Fruit fly (Drosophila melanogaster) whole organism, embryonic: ENCODE measurements around the gene CG34125.

Source experiments
- ATbp ChIP-seq: fragments of 200-800 bp; sonication (Bioruptor generic); optimal IDR thresholded peaks from 2 replicates; lab custom pipeline; 2017; ENCODE audit warnings: missing biosample characterization, mild to moderate bottlenecking, missing genetic modification characterization, missing genetic modification reagents
- Blimp-1 ChIP-seq: fragments of 200-800 bp; sonication (Bioruptor generic); optimal IDR thresholded peaks from 3 replicates; lab custom pipeline; 2018; ENCODE audit warnings: missing biosample characterization, missing genetic modification characterization, mild to moderate bottlenecking, moderate library complexity, missing genetic modification reagents
- CG10431 ChIP-seq: fragments of 200-800 bp; sonication (Bioruptor generic); optimal IDR thresholded peaks from 3 replicates; lab custom pipeline; 2018; ENCODE audit warnings: missing biosample characterization, mild to moderate bottlenecking, missing genetic modification characterization
- CG13775 ChIP-seq: fragments of 200-800 bp; sonication (Bioruptor generic); optimal IDR thresholded peaks from 3 replicates; lab custom pipeline; 2017; ENCODE audit warnings: missing biosample characterization, mild to moderate bottlenecking, missing genetic modification characterization
- CG15514 ChIP-seq: fragments of 200-800 bp; sonication (Bioruptor generic); optimal IDR thresholded peaks from 3 replicates; lab custom pipeline; 2017; ENCODE audit warnings: missing biosample characterization, missing genetic modification characterization, mild to moderate bottlenecking, moderate library complexity, missing genetic modification reagents
- CG17802 ChIP-seq: fragments of 200-800 bp; sonication (Bioruptor generic); optimal IDR thresholded peaks from 2 replicates; lab custom pipeline; 2018; ENCODE audit warnings: missing biosample characterization, mild to moderate bottlenecking, missing genetic modification characterization, moderate library complexity
- CG17829 ChIP-seq: fragments of 200-800 bp; optimal IDR thresholded peaks from 2 replicates; lab custom pipeline; 2019; ENCODE audit warnings: missing biosample characterization, mild to moderate bottlenecking, missing genetic modification characterization, moderate library complexity
- CG17912 ChIP-seq: fragments of 200-800 bp; sonication (Bioruptor generic); optimal IDR thresholded peaks from 2 replicates; lab custom pipeline; 2018; ENCODE audit warnings: missing biosample characterization, mild to moderate bottlenecking, missing genetic modification characterization
- CG1792 ChIP-seq: fragments of 200-800 bp; sonication (Bioruptor generic); optimal IDR thresholded peaks from 2 replicates; lab custom pipeline; 2016; ENCODE audit warnings: missing biosample characterization, missing genetic modification characterization
- CG2129 ChIP-seq: fragments of 200-800 bp; sonication (Bioruptor generic); IDR thresholded peaks from 2 replicates; pipeline ENCODE4 v1.3.6; 2022; ENCODE audit warnings: missing biosample characterization, missing genetic modification characterization; ENCODE audit not compliant: partially characterized antibody
- CG31365 ChIP-seq: fragments of 200-800 bp; sonication (Bioruptor generic); optimal IDR thresholded peaks from 2 replicates; lab custom pipeline; 2018; ENCODE audit warnings: missing biosample characterization, mild to moderate bottlenecking, missing genetic modification characterization
- CG3995 ChIP-seq: fragments of 200-800 bp; sonication (Bioruptor generic); optimal IDR thresholded peaks from 3 replicates; lab custom pipeline; 2016; ENCODE audit warnings: missing biosample characterization, missing genetic modification characterization
- CG4854 ChIP-seq: fragments of 200-800 bp; sonication (Bioruptor generic); optimal IDR thresholded peaks from 2 replicates; lab custom pipeline; 2016; ENCODE audit warnings: missing biosample characterization, missing genetic modification characterization, inconsistent platforms
- CG5180 ChIP-seq: fragments of 200-800 bp; sonication (Bioruptor generic); optimal IDR thresholded peaks from 3 replicates; lab custom pipeline; 2017; ENCODE audit warnings: missing biosample characterization, missing genetic modification characterization, mild to moderate bottlenecking, moderate library complexity, missing genetic modification reagents
- CG6683 ChIP-seq: fragments of 200-800 bp; sonication (Bioruptor generic); optimal IDR thresholded peaks from 2 replicates; lab custom pipeline; 2017; ENCODE audit warnings: missing biosample characterization, mild to moderate bottlenecking, missing genetic modification characterization, missing genetic modification reagents
- CG8281 ChIP-seq: fragments of 200-800 bp; sonication (Bioruptor generic); optimal IDR thresholded peaks from 2 replicates; lab custom pipeline; 2018; ENCODE audit warnings: missing biosample characterization, mild to moderate bottlenecking, missing genetic modification characterization, moderate library complexity
- CG8924 ChIP-seq: fragments of 200-800 bp; optimal IDR thresholded peaks from 3 replicates; lab custom pipeline; 2019; ENCODE audit warnings: missing biosample characterization, mild to moderate bottlenecking, missing genetic modification characterization, moderate library complexity
- CG9797 ChIP-seq: fragments of 200-800 bp; sonication (Bioruptor generic); optimal IDR thresholded peaks from 3 replicates; lab custom pipeline; 2018; ENCODE audit warnings: missing biosample characterization, mild to moderate bottlenecking, missing genetic modification characterization
- CG9932 ChIP-seq: fragments of 200-800 bp; sonication (Bioruptor generic); IDR thresholded peaks from 2 replicates; pipeline ENCODE4 v1.3.6; 2022; ENCODE audit warnings: missing biosample characterization, missing genetic modification characterization
- CTCF ChIP-seq: fragments of 200-800 bp; sonication (Bioruptor generic); optimal IDR thresholded peaks from 2 replicates; lab custom pipeline; 2017; ENCODE audit warnings: missing biosample characterization, mild to moderate bottlenecking, missing genetic modification characterization, moderate library complexity
- D19A ChIP-seq: fragments of 200-800 bp; optimal IDR thresholded peaks from 3 replicates; lab custom pipeline; 2019; ENCODE audit warnings: missing biosample characterization, mild to moderate bottlenecking, missing genetic modification characterization, moderate library complexity
- E2f2 ChIP-seq: fragments of 200-800 bp; sonication (Bioruptor generic); IDR thresholded peaks from 2 replicates; pipeline ENCODE4 v1.3.6; 2022; ENCODE audit warnings: missing biosample characterization, missing genetic modification characterization
- HHEX ChIP-seq: fragments of 200-800 bp; sonication (Bioruptor generic); optimal IDR thresholded peaks from 3 replicates; lab custom pipeline; 2017; ENCODE audit warnings: missing biosample characterization, mild to moderate bottlenecking, missing genetic modification characterization, missing genetic modification reagents
- Hey ChIP-seq: fragments of 200-800 bp; sonication (Bioruptor generic); optimal IDR thresholded peaks from 3 replicates; lab custom pipeline; 2018; ENCODE audit warnings: missing biosample characterization, mild to moderate bottlenecking, missing genetic modification characterization
- NC2α ChIP-seq: fragments of 200-800 bp; sonication (Bioruptor generic); optimal IDR thresholded peaks from 2 replicates; lab custom pipeline; 2016; ENCODE audit warnings: missing biosample characterization, missing genetic modification characterization
- Nf-YA ChIP-seq: fragments of 200-800 bp; sonication (Bioruptor generic); IDR thresholded peaks from 2 replicates; pipeline ENCODE4 v1.3.6; 2022; ENCODE audit warnings: missing biosample characterization, missing genetic modification characterization
- Rfx ChIP-seq: fragments of 200-800 bp; sonication (Bioruptor generic); IDR thresholded peaks from 2 replicates; pipeline ENCODE4 v1.3.6; 2022; ENCODE audit warnings: missing biosample characterization, missing genetic modification characterization
- Six4 ChIP-seq: fragments of 200-800 bp; sonication (Bioruptor generic); optimal IDR thresholded peaks from 2 replicates; lab custom pipeline; 2016; ENCODE audit warnings: missing biosample characterization, missing genetic modification characterization
- Sry-β ChIP-seq: fragments of 200-800 bp; sonication (Bioruptor generic); optimal IDR thresholded peaks from 2 replicates; lab custom pipeline; 2018; ENCODE audit warnings: missing biosample characterization, mild to moderate bottlenecking, missing genetic modification characterization, moderate library complexity
- Vsx1 ChIP-seq: fragments of 200-800 bp; sonication (Bioruptor generic); optimal IDR thresholded peaks from 2 replicates; lab custom pipeline; 2017; ENCODE audit warnings: missing biosample characterization, mild to moderate bottlenecking, missing genetic modification characterization, missing genetic modification reagents
- bowl ChIP-seq: fragments of 200-800 bp; sonication (Bioruptor generic); IDR thresholded peaks from 2 replicates; pipeline ENCODE4 v1.3.6; 2022; ENCODE audit warnings: missing biosample characterization, missing genetic modification characterization
- btn ChIP-seq: fragments of 200-800 bp; sonication (Bioruptor generic); optimal IDR thresholded peaks from 2 replicates; lab custom pipeline; 2016; ENCODE audit warnings: missing biosample characterization, missing genetic modification characterization
- cad ChIP-seq: fragments of >200 bp; optimal IDR thresholded peaks from 2 replicates; lab custom pipeline; 2017; ENCODE audit warnings: missing biosample characterization, missing genetic modification characterization
- corto ChIP-seq: fragments of 200-800 bp; sonication (Bioruptor generic); optimal IDR thresholded peaks from 2 replicates; lab custom pipeline; 2016; ENCODE audit warnings: missing biosample characterization, mild to moderate bottlenecking, missing genetic modification characterization, moderate library complexity
- crol ChIP-seq: fragments of 200-800 bp; sonication (Bioruptor generic); IDR thresholded peaks from 2 replicates; pipeline ENCODE4 v1.3.6; 2022; ENCODE audit warnings: missing biosample characterization, missing genetic modification characterization
- da ChIP-seq: fragments of 200-800 bp; sonication (Bioruptor generic); optimal IDR thresholded peaks from 2 replicates; lab custom pipeline; 2016; ENCODE audit warnings: missing biosample characterization, missing genetic modification characterization
- danr ChIP-seq: fragments of 200-800 bp; sonication (Bioruptor generic); IDR thresholded peaks from 2 replicates; pipeline ENCODE4 v1.3.6; 2022; ENCODE audit warnings: missing biosample characterization, missing genetic modification characterization
- ham ChIP-seq: fragments of 200-800 bp; sonication (Bioruptor generic); IDR thresholded peaks from 2 replicates; pipeline ENCODE4 v1.3.6; 2022; ENCODE audit warnings: missing biosample characterization, missing genetic modification characterization
- hb ChIP-seq: fragments of 200-800 bp; sonication (Bioruptor generic); IDR thresholded peaks from 3 replicates; pipeline ENCODE4 v1.3.6; 2022; ENCODE audit warnings: missing biosample characterization, missing genetic modification characterization; ENCODE audit not compliant: partially characterized antibody
- jigr1 ChIP-seq: fragments of 200-800 bp; sonication (Bioruptor generic); IDR thresholded peaks from 3 replicates; pipeline ENCODE4 v1.3.6; 2022; ENCODE audit warnings: missing biosample characterization, missing genetic modification characterization
- jing ChIP-seq: fragments of 200-800 bp; sonication (Bioruptor generic); optimal IDR thresholded peaks from 2 replicates; lab custom pipeline; 2018; ENCODE audit warnings: missing biosample characterization, mild to moderate bottlenecking, missing genetic modification characterization
- nmo ChIP-seq: fragments of 200-800 bp; sonication (Bioruptor generic); optimal IDR thresholded peaks from 2 replicates; lab custom pipeline; 2018; ENCODE audit warnings: missing biosample characterization, mild to moderate bottlenecking, missing genetic modification characterization, moderate library complexity
- odd ChIP-seq: fragments of 200-800 bp; sonication (Bioruptor generic); optimal IDR thresholded peaks from 2 replicates; lab custom pipeline; 2017; ENCODE audit warnings: missing biosample characterization, mild to moderate bottlenecking, missing genetic modification characterization
- pfk ChIP-seq: fragments of 200-800 bp; sonication (Bioruptor generic); optimal IDR thresholded peaks from 2 replicates; lab custom pipeline; 2018; ENCODE audit warnings: missing biosample characterization, mild to moderate bottlenecking, missing genetic modification characterization, moderate library complexity
- pho ChIP-seq: fragments of 200-800 bp; sonication (Bioruptor generic); optimal IDR thresholded peaks from 2 replicates; lab custom pipeline; 2016; ENCODE audit warnings: missing biosample characterization, missing genetic modification characterization
- ranshi ChIP-seq: fragments of 200-800 bp; sonication (Bioruptor generic); IDR thresholded peaks from 2 replicates; pipeline ENCODE4 v1.3.6; 2022; ENCODE audit warnings: missing biosample characterization, missing genetic modification characterization
- sens-2 ChIP-seq: fragments of 200-800 bp; sonication (Bioruptor generic); IDR thresholded peaks from 2 replicates; pipeline ENCODE4 v1.3.6; 2022; ENCODE audit warnings: missing biosample characterization, missing genetic modification characterization
- slbo ChIP-seq: fragments of 200-800 bp; sonication (Bioruptor generic); IDR thresholded peaks from 2 replicates; pipeline ENCODE4 v1.3.6; 2022; ENCODE audit warnings: missing biosample characterization, missing genetic modification characterization
- sob ChIP-seq: fragments of 200-800 bp; sonication (Bioruptor generic); IDR thresholded peaks from 2 replicates; pipeline ENCODE4 v1.3.6; 2022; ENCODE audit warnings: missing biosample characterization, missing genetic modification characterization
- vvl ChIP-seq: fragments of 200-800 bp; sonication (Bioruptor generic); IDR thresholded peaks from 2 replicates; pipeline ENCODE4 v1.3.6; 2022; ENCODE audit warnings: missing biosample characterization, missing genetic modification characterization

The CG34125 gene

dm6 chr2L:4999389-5000032 is 34.0 kb downstream of the CG34125 start (continued):
- TF ChIP-seq ham (GFP tag; lab: Robert Waterston, UW) (no peak), sens-2 (GFP tag; lab: Robert Waterston, UW) (peak; percentile 38; the same call in 1 of the 2 replicates), E2f2 (GFP tag; lab: Robert Waterston, UW) (peak; percentile 19; the same call in 1 of the 2 replicates), Vsx1 (GFP tag; lab: Kevin White, UChicago) (peak; percentile 35), btn (GFP tag; lab: Kevin White, UChicago) (peak; percentile 75), CG13775 (GFP tag; lab: Kevin White, UChicago) (peak; percentile 58), bowl (no peak), CG15514 (GFP tag; lab: Kevin White, UChicago) (peak; percentile 25), CTCF (GFP tag; lab: Kevin White, UChicago) (peak; percentile 26), vvl (peak; percentile 90), CG3995 (GFP tag; lab: Kevin White, UChicago) (peak; percentile 40), hb (GFP tag; lab: Robert Waterston, UW) (no peak), crol (GFP tag; lab: Robert Waterston, UW) (no peak), CG17829 (peak; percentile 30), odd (GFP tag; lab: Kevin White, UChicago) (peak; percentile 41), D19A (no peak), Nf-YA (no peak), Blimp-1 (GFP tag; lab: Kevin White, UChicago) (peak; percentile 62), CG2129 (GFP tag; lab: Robert Waterston, UW) (no peak), CG1792 (GFP tag; lab: Kevin White, UChicago) (peak; percentile 37), danr (GFP tag; lab: Robert Waterston, UW) (0 out of 2 replicates have a peak, but pooled peaks have one; percentile 30), da (GFP tag; lab: Kevin White, UChicago) (no peak), pho (GFP tag; lab: Kevin White, UChicago) (peak; percentile 2), HHEX (GFP tag; lab: Kevin White, UChicago) (peak; percentile 46), CG8924 (tag; lab: Kevin White, UChicago) (peak; percentile 42), ranshi (GFP tag; lab: Robert Waterston, UW) (peak; percentile 70; the same call in 1 of the 2 replicates), Six4 (peak; percentile 21), CG4854 (no peak), ATbp (GFP tag; lab: Kevin White, UChicago) (peak; percentile 54), Rfx (GFP tag; lab: Robert Waterston, UW) (peak; percentile 86), slbo (GFP tag; lab: Robert Waterston, UW) (peak; percentile 85), Hey (tag; lab: Kevin White, UChicago) (peak; percentile 4), NC2α (peak; percentile 14), CG17912 (GFP tag; lab: Kevin White, UChicago) (no peak), CG6683 (GFP tag; lab: Kevin White, UChicago) (no peak), cad (GFP tag; lab: Kevin White, UChicago) (no peak), CG17802 (no peak), CG10431 (GFP tag; lab: Kevin White, UChicago) (peak; percentile 17), nmo (GFP tag; lab: Kevin White, UChicago) (peak; percentile 62), CG5180 (GFP tag; lab: Kevin White, UChicago) (peak; percentile 22), pfk (no peak), CG31365 (tag; lab: Kevin White, UChicago) (no peak), CG8281 (peak; percentile 33), sob (GFP tag; lab: Robert Waterston, UW) (peak; percentile 71), CG9797 (GFP tag; lab: Kevin White, UChicago) (no peak), jing (peak; percentile 25), CG9932 (GFP tag; lab: Robert Waterston, UW) (peak; percentile 73), jigr1 (GFP tag; lab: Robert Waterston, UW) (no peak), Sry-β (GFP tag; lab: Kevin White, UChicago) (no peak), corto (GFP tag; lab: Kevin White, UChicago) (peak; percentile 40)
